Worm (Caenorhabditis elegans): ENCODE measurements around the gene ins-13.

Gene ins-13

ce11 chrII:5554788-5555187 lies 10.1 kb upstream of the ins-13 start:
- TF ChIP-seq sea-1 (GFP tag; conservative IDR thresholded peaks at IDR 0.05) (no peak), hnd-1 (tag; optimal IDR thresholded peaks at IDR 0.05) (no peak), B0310.2 (tag; optimal IDR thresholded peaks at IDR 0.05) (no peak), hmbx-1 (tag; optimal IDR thresholded peaks at IDR 0.05) (no peak), ets-7 (tag; optimal IDR thresholded peaks at IDR 0.05) (no peak), ceh-36 (tag; optimal IDR thresholded peaks at IDR 0.05) (no peak), ama-1 (optimal IDR thresholded peaks at IDR 0.05) (no peak), F13C5.2 (tag; optimal IDR thresholded peaks at IDR 0.05) (no peak), tra-4 (tag; optimal IDR thresholded peaks at IDR 0.05) (no peak), flt-1 (GFP tag; IDR thresholded peaks at IDR 0.05) (no peak), tbx-11 (GFP tag; IDR thresholded peaks at IDR 0.05) (no peak), pes-1 (GFP tag; IDR thresholded peaks at IDR 0.05) (no peak), tbx-37 (GFP tag; conservative IDR thresholded peaks at IDR 0.05) (no peak), ceh-13 (GFP tag; optimal IDR thresholded peaks at IDR 0.05) (no peak), hmg-4 (GFP tag; optimal IDR thresholded peaks at IDR 0.05) (no peak), aly-1 (tag; optimal IDR thresholded peaks at IDR 0.05) (no peak), scrt-1 (GFP tag; IDR thresholded peaks at IDR 0.05) (no peak)

- TF ChIP-seq aly-1 (tag; optimal IDR thresholded peaks at IDR 0.05) = no peak
Measured at ce11 chrII:5554317-5554716, 9.7 kb upstream of the ins-13 start, which contains the start of gene ins-12. TSS of gene ins-12 (plus strand) at chrII:5554617.

DNA sequence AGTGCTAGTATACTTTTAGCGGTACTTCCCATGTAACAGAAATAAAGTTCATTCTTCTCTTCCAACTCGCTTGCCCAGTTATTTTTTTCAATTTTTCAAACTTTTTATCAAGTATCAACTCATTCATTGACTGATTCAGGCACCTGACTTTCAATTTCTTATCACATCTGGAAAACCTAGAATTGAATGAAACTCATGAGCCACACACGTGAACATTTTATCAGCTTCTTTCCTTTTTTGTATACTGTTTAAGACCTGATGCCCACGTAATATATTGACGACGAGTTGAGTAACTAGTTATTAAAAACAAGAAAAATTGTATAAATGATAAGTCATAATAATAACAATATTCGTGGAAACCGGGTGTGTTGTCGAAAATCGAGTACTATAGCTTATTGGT lies 8.9 kb upstream of the ins-13 start:
- TF ChIP-seq aly-1 (tag; optimal IDR thresholded peaks at IDR 0.05) (no peak), pes-1 (GFP tag; IDR thresholded peaks at IDR 0.05) (no peak), ets-7 (tag; optimal IDR thresholded peaks at IDR 0.05) (no peak), B0310.2 (tag; optimal IDR thresholded peaks at IDR 0.05) (no peak), flt-1 (GFP tag; IDR thresholded peaks at IDR 0.05) (no peak), hmbx-1 (tag; optimal IDR thresholded peaks at IDR 0.05) (no peak), F13C5.2 (tag; optimal IDR thresholded peaks at IDR 0.05) (no peak), sea-1 (GFP tag; conservative IDR thresholded peaks at IDR 0.05) (no peak), ceh-36 (tag; optimal IDR thresholded peaks at IDR 0.05) (no peak), tbx-37 (GFP tag; conservative IDR thresholded peaks at IDR 0.05) (no peak)

DNA sequence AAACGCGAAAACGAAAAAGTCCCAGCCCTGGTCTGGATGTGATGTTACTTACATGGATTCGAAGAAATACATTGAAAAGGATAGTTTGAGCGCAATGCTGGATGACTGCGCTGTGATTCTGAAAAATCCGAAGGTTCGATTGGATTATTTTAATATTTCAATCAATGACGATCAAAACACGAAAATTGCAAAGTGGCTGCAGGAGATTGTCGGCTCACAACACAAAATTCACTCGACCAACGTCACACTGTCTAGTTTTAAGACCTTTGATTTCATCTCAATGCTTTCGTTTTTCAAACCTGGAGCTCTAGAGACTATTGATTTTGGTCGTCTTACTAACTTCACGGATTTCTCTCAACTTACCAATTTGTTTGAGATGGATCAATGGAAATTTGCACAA lies 6.9 kb upstream of the ins-13 start, which contains the start of gene C17C3.5:
Gene C17C3.5 (plus strand): TSS at position 301 of the 400 bp plus-strand sequence.
- TF ChIP-seq tra-4 (tag; optimal IDR thresholded peaks at IDR 0.05) = no peak
- no peak for TF ChIP-seq pes-1 (GFP tag; IDR thresholded peaks at IDR 0.05)
- no peak for TF ChIP-seq ets-7 (tag; optimal IDR thresholded peaks at IDR 0.05)
- no peak for TF ChIP-seq scrt-1 (GFP tag; IDR thresholded peaks at IDR 0.05)
- TF ChIP-seq hmg-4 (GFP tag; optimal IDR thresholded peaks at IDR 0.05) = no peak
- TF ChIP-seq sea-1 (GFP tag; conservative IDR thresholded peaks at IDR 0.05) = no peak
- no peak for TF ChIP-seq ceh-36 (tag; optimal IDR thresholded peaks at IDR 0.05)
- no peak for TF ChIP-seq hmbx-1 (tag; optimal IDR thresholded peaks at IDR 0.05)
- TF ChIP-seq ceh-13 (GFP tag; optimal IDR thresholded peaks at IDR 0.05) = no peak
- no peak for TF ChIP-seq hnd-1 (tag; optimal IDR thresholded peaks at IDR 0.05)
- no peak for TF ChIP-seq tbx-37 (GFP tag; conservative IDR thresholded peaks at IDR 0.05)
- no peak for TF ChIP-seq B0310.2 (tag; optimal IDR thresholded peaks at IDR 0.05)
- no peak for TF ChIP-seq flt-1 (GFP tag; IDR thresholded peaks at IDR 0.05)

DNA sequence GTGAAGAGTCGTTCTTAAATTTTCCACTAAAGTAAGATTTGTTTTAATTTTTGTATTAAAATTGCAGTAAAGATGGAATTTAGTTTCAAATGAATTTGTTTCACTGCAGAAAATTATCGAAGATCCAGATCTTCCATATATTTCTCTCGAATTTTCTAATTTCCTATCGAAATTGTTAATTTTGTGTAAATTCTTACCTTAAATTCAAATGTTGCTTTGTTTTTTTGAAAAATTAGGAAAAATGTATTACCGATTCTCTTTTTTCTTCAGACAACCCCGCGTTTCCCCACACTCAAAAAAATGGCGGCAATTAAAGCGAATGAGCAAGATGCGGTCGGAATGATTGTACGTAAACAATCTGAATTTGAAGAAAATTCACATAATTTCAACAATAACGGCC lies 5.1 kb upstream of the ins-13 start, which contains the start of gene C17C3.6:
Gene C17C3.6 (plus strand): TSS at position 301 of the 400 bp plus-strand sequence.
- no peak for TF ChIP-seq sea-1 (GFP tag; conservative IDR thresholded peaks at IDR 0.05)
- TF ChIP-seq hmg-4 (GFP tag; optimal IDR thresholded peaks at IDR 0.05) = no peak
- TF ChIP-seq ets-7 (tag; optimal IDR thresholded peaks at IDR 0.05) = no peak
- TF ChIP-seq ama-1 (optimal IDR thresholded peaks at IDR 0.05) = no peak
- no peak for TF ChIP-seq tra-4 (tag; optimal IDR thresholded peaks at IDR 0.05)
- TF ChIP-seq B0310.2 (tag; optimal IDR thresholded peaks at IDR 0.05) = no peak
- TF ChIP-seq pes-1 (GFP tag; IDR thresholded peaks at IDR 0.05) = no peak
- no peak for TF ChIP-seq ceh-36 (tag; optimal IDR thresholded peaks at IDR 0.05)
- no peak for TF ChIP-seq hnd-1 (tag; optimal IDR thresholded peaks at IDR 0.05)
- no peak for TF ChIP-seq scrt-1 (GFP tag; IDR thresholded peaks at IDR 0.05)
- TF ChIP-seq ceh-13 (GFP tag; optimal IDR thresholded peaks at IDR 0.05) = no peak
- TF ChIP-seq aly-1 (tag; optimal IDR thresholded peaks at IDR 0.05) = no peak
- no peak for TF ChIP-seq F13C5.2 (tag; optimal IDR thresholded peaks at IDR 0.05)

- TF ChIP-seq tra-4 (tag; optimal IDR thresholded peaks at IDR 0.05) (no peak), aly-1 (tag; optimal IDR thresholded peaks at IDR 0.05) (no peak), tbx-37 (GFP tag; conservative IDR thresholded peaks at IDR 0.05) (no peak), hmg-4 (GFP tag; optimal IDR thresholded peaks at IDR 0.05) (no peak), hnd-1 (tag; optimal IDR thresholded peaks at IDR 0.05) (no peak), pes-1 (GFP tag; IDR thresholded peaks at IDR 0.05) (no peak), sea-1 (GFP tag; conservative IDR thresholded peaks at IDR 0.05) (no peak), B0310.2 (tag; optimal IDR thresholded peaks at IDR 0.05) (no peak), ceh-13 (GFP tag; optimal IDR thresholded peaks at IDR 0.05) (no peak), ama-1 (optimal IDR thresholded peaks at IDR 0.05) (no peak), tbx-11 (GFP tag; IDR thresholded peaks at IDR 0.05) (no peak), F13C5.2 (tag; optimal IDR thresholded peaks at IDR 0.05) (no peak), ceh-36 (tag; optimal IDR thresholded peaks at IDR 0.05) (no peak), ets-7 (tag; optimal IDR thresholded peaks at IDR 0.05) (no peak), hmbx-1 (tag; optimal IDR thresholded peaks at IDR 0.05) (no peak), scrt-1 (GFP tag; IDR thresholded peaks at IDR 0.05) (no peak), flt-1 (GFP tag; IDR thresholded peaks at IDR 0.05) (no peak)
Measured at ce11 chrII:5547442-5547894, 2.8 kb upstream of the ins-13 start, which contains the start of gene acdh-2. TSS of gene acdh-2 (minus strand) at chrII:5547492.

DNA sequence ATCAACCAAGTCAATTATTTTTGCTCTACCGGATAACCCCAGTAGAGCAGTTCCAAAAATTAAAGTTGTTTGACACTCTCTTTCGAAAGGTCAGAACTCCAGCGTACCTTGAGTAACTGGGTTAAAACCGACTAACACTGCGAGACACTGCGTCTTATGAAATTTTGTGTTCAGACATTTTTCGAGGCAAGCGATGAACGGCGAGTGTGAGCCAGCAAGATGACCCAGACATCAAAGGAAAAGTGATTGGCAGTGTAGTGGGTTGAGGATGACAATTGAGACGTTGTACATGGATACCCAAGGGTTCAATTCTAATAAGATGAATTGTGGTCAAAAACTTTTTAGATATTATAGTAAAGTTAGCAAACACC lies 534 bp downstream of the ins-13 start:
- TF ChIP-seq tbx-37 (GFP tag; conservative IDR thresholded peaks at IDR 0.05) = no peak
- TF ChIP-seq ceh-13 (GFP tag; optimal IDR thresholded peaks at IDR 0.05) = no peak
- no peak for TF ChIP-seq scrt-1 (GFP tag; IDR thresholded peaks at IDR 0.05)
- TF ChIP-seq pes-1 (GFP tag; IDR thresholded peaks at IDR 0.05) = no peak

Data from whole organism, early embryonic.